Worm (Caenorhabditis elegans): ENCODE measurements around the gene daz-1.
A peak's percentile ranks its signal among the peaks of the same experiment; 100 is the strongest.

daz-1 gene

ce11 chrII:5458683-5459410 lies 2.7 kb downstream of the daz-1 start (continued):
- TF ChIP-seq pax-3 (tag; optimal IDR thresholded peaks at IDR 0.05) (no peak), nhr-47 (tag; optimal IDR thresholded peaks at IDR 0.05) (no peak), irx-1 (tag; optimal IDR thresholded peaks at IDR 0.05) (no peak)

DNA sequence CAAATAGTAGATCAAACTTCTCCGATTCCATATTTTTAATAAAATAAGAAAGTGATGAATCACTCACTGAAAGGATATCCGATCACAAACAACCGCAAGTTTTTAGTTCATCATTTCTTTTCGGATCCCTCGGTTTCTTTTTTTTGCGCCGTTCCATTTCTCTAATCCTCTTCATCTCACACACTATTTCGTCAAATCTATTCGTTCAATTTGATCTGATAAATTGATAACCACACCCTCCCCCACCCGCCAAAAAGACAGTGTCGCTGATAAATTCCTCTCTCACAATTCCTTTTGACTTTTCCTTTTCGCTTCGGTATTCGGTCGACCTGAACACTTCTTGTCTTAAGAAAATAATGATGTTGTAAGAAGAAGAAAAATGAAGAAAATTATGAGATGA lies 3.4 kb downstream of the daz-1 start:
- TF ChIP-seq sox-4 (tag; optimal IDR thresholded peaks at IDR 0.05) (no peak), ets-5 (GFP tag; IDR thresholded peaks at IDR 0.05) (no peak), unc-62 (GFP tag; optimal IDR thresholded peaks at IDR 0.05) (no peak), nhr-19 (GFP tag; conservative IDR thresholded peaks at IDR 0.05) (no peak), lir-3 (tag; optimal IDR thresholded peaks at IDR 0.05; ENCODE audit: poor library complexity) (no peak), elt-3 (tag; optimal IDR thresholded peaks at IDR 0.05) (peak in 1 of 6 experiments; percentile 58), lin-14 (GFP tag; optimal IDR thresholded peaks at IDR 0.05) (peak; percentile 37), ceh-90 (tag; optimal IDR thresholded peaks at IDR 0.05) (no peak), blmp-1 (tag; optimal IDR thresholded peaks at IDR 0.05) (peak; percentile 90), nhr-77 (tag; optimal IDR thresholded peaks at IDR 0.05) (no peak), tlp-1 (tag; optimal IDR thresholded peaks at IDR 0.05) (no peak), ztf-4 (tag; optimal IDR thresholded peaks at IDR 0.05) (no peak), nhr-85 (tag) (peak; percentile 3), grh-1 (GFP tag; IDR thresholded peaks at IDR 0.05) (no peak), unc-98 (GFP tag; IDR thresholded peaks at IDR 0.05) (no peak), pag-3 (tag; optimal IDR thresholded peaks at IDR 0.05; ENCODE audit: borderline replicate concordance, insufficient read depth) (no peak)

DNA sequence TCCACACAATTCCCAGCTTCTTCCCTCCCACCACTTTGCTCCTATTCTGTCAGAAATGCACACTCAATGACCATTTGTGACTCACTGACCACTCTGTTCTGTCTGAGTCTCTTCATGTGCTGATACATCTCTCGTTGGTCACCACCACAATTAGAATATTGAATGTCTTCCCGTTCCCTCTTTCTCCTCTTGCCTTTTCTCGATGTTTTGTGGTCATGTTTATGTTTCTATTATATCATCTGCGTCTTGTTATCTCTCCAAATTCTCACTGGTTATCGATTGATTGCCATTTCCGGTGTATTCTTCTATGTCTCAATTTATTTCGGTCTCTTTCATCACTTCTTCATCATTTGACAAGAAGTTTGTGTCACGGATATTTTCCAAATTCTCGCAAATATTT lies 4.8 kb downstream of the daz-1 start:
- TF ChIP-seq blmp-1 (tag; optimal IDR thresholded peaks at IDR 0.05) (peak; percentile 62), elt-3 (tag; optimal IDR thresholded peaks at IDR 0.05) (peak in 1 of 6 experiments; percentile 43), lin-14 (GFP tag; optimal IDR thresholded peaks at IDR 0.05) (peak; percentile 15), lin-39 (tag; optimal IDR thresholded peaks at IDR 0.05) (no peak), nhr-85 (tag) (peak; percentile 33)

ce11 chrII:5463692-5464300 lies 7.7 kb downstream of the daz-1 start:
- TF ChIP-seq lsy-2 (tag; optimal IDR thresholded peaks at IDR 0.05): peak; percentile 4 to 9
- TF ChIP-seq dpl-1 (GFP tag; optimal IDR thresholded peaks at IDR 0.05): no peak
- TF ChIP-seq lin-14 (GFP tag; optimal IDR thresholded peaks at IDR 0.05): peak; percentile 65
- TF ChIP-seq hlh-4 (tag; optimal IDR thresholded peaks at IDR 0.05): no peak
- TF ChIP-seq dsc-1 (tag; optimal IDR thresholded peaks at IDR 0.05): peak; percentile 24
- TF ChIP-seq efl-1 (optimal IDR thresholded peaks at IDR 0.05): peak in 1 of 2 experiments; percentile 4
- peak in 1 of 2 experiments; percentile 86 for TF ChIP-seq efl-1 (GFP tag; optimal IDR thresholded peaks at IDR 0.05 in 1 of 2)
- peak; percentile 7 for TF ChIP-seq nhr-71 (tag; optimal IDR thresholded peaks at IDR 0.05)
- TF ChIP-seq blmp-1 (tag; optimal IDR thresholded peaks at IDR 0.05): peak; percentile 70
- peak; percentile 23 for TF ChIP-seq fkh-10 (GFP tag; optimal IDR thresholded peaks at IDR 0.05)
- peak; percentile 26 for TF ChIP-seq unc-130 (tag; optimal IDR thresholded peaks at IDR 0.05)
- no peak for TF ChIP-seq egl-13 (tag; optimal IDR thresholded peaks at IDR 0.05)
- TF ChIP-seq rnt-1 (tag; optimal IDR thresholded peaks at IDR 0.05): peak; percentile 6

DNA sequence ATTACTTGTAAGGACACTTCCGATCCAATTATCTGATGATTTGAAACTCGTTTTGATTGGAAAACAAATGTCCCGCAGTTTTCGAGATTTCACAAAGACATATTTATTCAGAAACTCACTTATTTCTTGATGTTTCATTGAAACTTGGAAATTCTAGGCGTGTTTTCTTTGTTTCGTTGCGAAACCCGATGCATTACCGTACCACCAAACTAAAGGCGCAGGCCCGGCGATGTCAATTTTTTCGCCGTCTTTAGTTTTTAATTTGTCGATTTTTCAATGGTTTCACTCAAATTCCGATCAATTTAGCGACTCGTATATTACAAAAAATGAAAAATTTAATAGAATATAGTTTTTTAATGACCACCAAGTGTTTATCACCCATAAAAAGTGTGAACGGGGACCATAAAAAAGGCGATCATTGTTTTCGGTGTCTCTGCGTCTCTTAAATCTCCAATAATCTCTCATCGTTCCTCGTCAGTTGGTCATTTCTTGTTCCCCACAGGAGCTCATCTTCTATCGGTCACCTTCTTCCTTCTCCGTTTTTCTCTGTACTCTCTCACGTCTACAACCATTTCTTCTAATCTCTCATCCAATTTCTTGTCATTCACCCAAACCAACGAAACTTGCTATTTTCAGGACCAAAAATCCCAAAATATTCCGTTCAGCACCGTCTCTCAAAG lies 9.8 kb downstream of the daz-1 start, which contains the start of gene clr-1:
Gene clr-1, plus strand, starts transcription at position 630 of the 680 bp plus-strand sequence.
- TF ChIP-seq ceh-82 (tag; optimal IDR thresholded peaks at IDR 0.05): no peak
- TF ChIP-seq efl-3 (GFP tag; optimal IDR thresholded peaks at IDR 0.05): no peak
- no peak for TF ChIP-seq fkh-4 (tag; optimal IDR thresholded peaks at IDR 0.05; ENCODE audit: borderline replicate concordance)
- peak; percentile 8 for TF ChIP-seq nhr-85 (tag)
- peak; percentile 39 for TF ChIP-seq rnt-1 (tag; optimal IDR thresholded peaks at IDR 0.05)
- no peak for TF ChIP-seq efl-1 (optimal IDR thresholded peaks at IDR 0.05)
- peak in 1 of 2 experiments; percentile 34 for TF ChIP-seq efl-1 (GFP tag; optimal IDR thresholded peaks at IDR 0.05 in 1 of 2)
- TF ChIP-seq lin-14 (GFP tag; optimal IDR thresholded peaks at IDR 0.05): peak; percentile 20

All from whole organism, L1 larva.